Worm (Caenorhabditis elegans): ENCODE data around the gene sgnh-1.

sgnh-1 gene

DNA sequence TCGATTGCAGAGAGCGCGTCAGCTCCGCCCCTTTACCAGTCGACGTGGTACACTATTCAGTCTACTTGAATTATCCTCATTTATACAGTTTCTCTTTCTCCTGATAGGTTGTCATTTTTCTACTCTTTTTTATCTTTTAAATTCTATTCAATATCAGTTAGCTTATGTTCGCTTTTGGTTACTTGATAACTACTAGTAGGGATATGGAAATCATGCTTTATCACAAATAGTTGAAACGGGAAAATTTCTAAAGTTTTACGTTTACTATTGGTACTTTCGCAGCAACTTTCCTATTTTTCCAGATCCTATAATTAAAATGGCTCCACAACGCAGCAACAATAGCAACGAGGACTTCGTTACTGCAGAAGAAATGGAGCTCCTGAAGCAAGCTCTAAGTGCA lies at the start of gene sgnh-1:
Gene sgnh-1 (plus strand): TSS at position 301 of the 400 bp plus-strand sequence.
- TF ChIP-seq unc-62 (GFP tag; optimal IDR thresholded peaks at IDR 0.05) (no peak), cnd-1 (tag; optimal IDR thresholded peaks at IDR 0.05) (no peak), mab-5 (tag; optimal IDR thresholded peaks at IDR 0.05) (no peak), snpc-4 (tag; optimal IDR thresholded peaks at IDR 0.05) (no peak), drap-1 (GFP tag; optimal IDR thresholded peaks at IDR 0.05) (no peak), ceh-83 (GFP tag; optimal IDR thresholded peaks at IDR 0.05) (no peak), mls-2 (tag; optimal IDR thresholded peaks at IDR 0.05) (no peak), elt-1 (tag; optimal IDR thresholded peaks at IDR 0.05; ENCODE audit: borderline replicate concordance, insufficient read depth) (no peak), hlh-1 (tag; optimal IDR thresholded peaks at IDR 0.05) (no peak)

ce11 chrIV:4842030-4842429 lies 47.7 kb upstream of the sgnh-1 start:
- TF ChIP-seq unc-62 (GFP tag; optimal IDR thresholded peaks at IDR 0.05) = no peak
- no peak for TF ChIP-seq mls-2 (tag; optimal IDR thresholded peaks at IDR 0.05)
- TF ChIP-seq ceh-83 (GFP tag; optimal IDR thresholded peaks at IDR 0.05) = no peak
- TF ChIP-seq tbx-8 (GFP tag; optimal IDR thresholded peaks at IDR 0.05) = no peak
- TF ChIP-seq cnd-1 (tag; optimal IDR thresholded peaks at IDR 0.05) = no peak
- no peak for TF ChIP-seq ceh-43 (GFP tag; optimal IDR thresholded peaks at IDR 0.05)
- no peak for TF ChIP-seq ztf-11 (tag; optimal IDR thresholded peaks at IDR 0.05)

- no peak for TF ChIP-seq bed-3 (GFP tag; optimal IDR thresholded peaks at IDR 0.05)
Observed at ce11 chrIV:4846793-4847192, 42.9 kb upstream of the sgnh-1 start, which contains the start of gene tat-2. Gene tat-2 (minus strand): TSS chrIV:4846893.

- TF ChIP-seq mls-2 (tag; optimal IDR thresholded peaks at IDR 0.05) (no peak), elt-1 (tag; optimal IDR thresholded peaks at IDR 0.05; ENCODE audit: borderline replicate concordance, insufficient read depth) (no peak), lin-13 (tag; optimal IDR thresholded peaks at IDR 0.05) (no peak), ceh-83 (GFP tag; optimal IDR thresholded peaks at IDR 0.05) (no peak), elt-3 (tag; optimal IDR thresholded peaks at IDR 0.05) (no peak), lin-32 (GFP tag; optimal IDR thresholded peaks at IDR 0.05) (no peak), ham-2 (GFP tag; optimal IDR thresholded peaks at IDR 0.05) (no peak), ceh-43 (GFP tag; optimal IDR thresholded peaks at IDR 0.05) (no peak), ces-1 (GFP tag; optimal IDR thresholded peaks at IDR 0.05) (no peak), unc-62 (GFP tag; optimal IDR thresholded peaks at IDR 0.05) (no peak), cnd-1 (tag; optimal IDR thresholded peaks at IDR 0.05) (no peak), nhr-12 (tag; optimal IDR thresholded peaks at IDR 0.05) (no peak), unc-120 (tag; optimal IDR thresholded peaks at IDR 0.05; ENCODE audit: poor library complexity, severe bottlenecking) (no peak), blmp-1 (tag; optimal IDR thresholded peaks at IDR 0.05) (no peak)
Observed at ce11 chrIV:4856195-4856594, 33.5 kb upstream of the sgnh-1 start, which contains the start of gene Y17G9A.2. Gene Y17G9A.2 (minus strand): TSS chrIV:4856295.

DNA sequence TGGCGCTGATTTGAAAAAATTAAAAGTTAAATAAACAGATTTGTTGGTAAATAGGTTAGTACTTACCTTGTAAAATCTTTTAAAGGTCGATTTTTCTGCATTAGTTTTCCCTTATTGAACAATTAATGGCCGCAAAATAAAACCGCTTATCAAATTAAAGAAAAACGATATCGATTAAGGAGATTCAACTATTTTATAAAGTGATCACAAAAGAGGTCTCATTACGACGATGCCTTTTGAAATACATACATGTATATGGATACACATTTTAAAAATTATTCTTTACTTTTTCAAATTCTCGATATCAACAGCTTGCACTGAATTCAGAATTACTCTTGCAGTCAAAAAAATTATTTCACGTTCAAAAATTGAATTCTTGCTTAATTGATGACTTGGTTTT lies 31.1 kb upstream of the sgnh-1 start, which contains the start of gene Y17G9A.3:
Gene Y17G9A.3 (minus strand): TSS at position 101 of the 400 bp plus-strand sequence.
- TF ChIP-seq nhr-76 (tag; optimal IDR thresholded peaks at IDR 0.05) = no peak
- TF ChIP-seq unc-120 (tag; optimal IDR thresholded peaks at IDR 0.05; ENCODE audit: poor library complexity, severe bottlenecking) = no peak
- TF ChIP-seq ces-1 (GFP tag; optimal IDR thresholded peaks at IDR 0.05) = no peak
- TF ChIP-seq nhr-2 (tag; optimal IDR thresholded peaks at IDR 0.05) = no peak
- TF ChIP-seq bed-3 (GFP tag; optimal IDR thresholded peaks at IDR 0.05) = no peak
- no peak for TF ChIP-seq nhr-12 (tag; optimal IDR thresholded peaks at IDR 0.05)
- no peak for TF ChIP-seq ceh-39 (tag; optimal IDR thresholded peaks at IDR 0.05)
- TF ChIP-seq blmp-1 (tag; optimal IDR thresholded peaks at IDR 0.05) = no peak
- TF ChIP-seq hlh-1 (tag; optimal IDR thresholded peaks at IDR 0.05) = no peak
- TF ChIP-seq lin-13 (tag; optimal IDR thresholded peaks at IDR 0.05) = no peak
- TF ChIP-seq flh-1 (GFP tag; optimal IDR thresholded peaks at IDR 0.05) = no peak
- TF ChIP-seq ceh-83 (GFP tag; optimal IDR thresholded peaks at IDR 0.05) = no peak

- TF ChIP-seq pha-4 (tag; optimal IDR thresholded peaks at IDR 0.05) (no peak), unc-39 (tag; optimal IDR thresholded peaks at IDR 0.05) (no peak), nhr-28 (tag; optimal IDR thresholded peaks at IDR 0.05) (no peak), nhr-12 (tag; optimal IDR thresholded peaks at IDR 0.05) (no peak), drap-1 (GFP tag; optimal IDR thresholded peaks at IDR 0.05) (no peak)
Observed at ce11 chrIV:4861449-4861848, 28.3 kb upstream of the sgnh-1 start, which contains the start of the genes Y17G9A.4 and str-173. Gene Y17G9A.4 (minus strand): TSS chrIV:4861549. Gene str-173 (plus strand): TSS chrIV:4861773.
